Fruit fly (Drosophila melanogaster) whole organism, prepupa: Measurements from ENCODE around the gene arx.
A peak's percentile ranks its signal among the peaks of the same experiment; 100 is the strongest.

Source experiments
- Blimp-1 ChIP-seq: fragments of 200-800 bp; sonication (Bioruptor generic); optimal IDR thresholded peaks from 3 replicates; lab custom pipeline; 2017; ENCODE audit warnings: missing biosample characterization, missing genetic modification characterization, mild to moderate bottlenecking, moderate library complexity, missing genetic modification reagents
- CG10631 ChIP-seq: fragments of 200-800 bp; sonication (Bioruptor generic); optimal IDR thresholded peaks from 2 replicates; lab custom pipeline; 2016; ENCODE audit warnings: missing biosample characterization, missing genetic modification characterization
- CG10669 ChIP-seq: fragments of 200-800 bp; sonication (Bioruptor generic); optimal IDR thresholded peaks from 3 replicates; lab custom pipeline; 2018; ENCODE audit warnings: missing biosample characterization, mild to moderate bottlenecking, missing genetic modification characterization, moderate library complexity
- CG11762 ChIP-seq: fragments of 200-800 bp; sonication (Bioruptor generic); optimal IDR thresholded peaks from 3 replicates; lab custom pipeline; 2016; ENCODE audit warnings: missing biosample characterization, missing genetic modification characterization; ENCODE audit not compliant: insufficient read depth
- CG15336 ChIP-seq: fragments of 200-800 bp; sonication (Bioruptor generic); IDR thresholded peaks from 2 replicates; pipeline ENCODE4 v1.3.6; 2022; ENCODE audit warnings: missing biosample characterization, missing genetic modification characterization
- CG1621 ChIP-seq: fragments of 200-800 bp; sonication (Bioruptor generic); optimal IDR thresholded peaks from 3 replicates; lab custom pipeline; 2018; ENCODE audit warnings: missing biosample characterization, mild to moderate bottlenecking, missing genetic modification characterization
- CG16779 ChIP-seq: fragments of 200-800 bp; sonication (Bioruptor generic); optimal IDR thresholded peaks from 3 replicates; lab custom pipeline; 2017; ENCODE audit warnings: missing biosample characterization, mild to moderate bottlenecking, missing genetic modification characterization
- CG31627 ChIP-seq: fragments of 200-800 bp; sonication (Bioruptor generic); optimal IDR thresholded peaks from 3 replicates; lab custom pipeline; 2016; ENCODE audit warnings: missing biosample characterization, missing genetic modification characterization
- CG34406 ChIP-seq: fragments of 200-800 bp; sonication (Bioruptor generic); optimal IDR thresholded peaks from 3 replicates; lab custom pipeline; 2016; ENCODE audit warnings: missing biosample characterization, missing genetic modification characterization
- CG3919 ChIP-seq: fragments of 200-800 bp; sonication (Bioruptor generic); optimal IDR thresholded peaks from 3 replicates; lab custom pipeline; 2016; ENCODE audit warnings: missing biosample characterization, missing genetic modification characterization
- CG6163 ChIP-seq: fragments of 200-800 bp; sonication (Bioruptor generic); IDR thresholded peaks from 3 replicates; pipeline ENCODE4 v1.3.6; 2022; ENCODE audit warnings: missing biosample characterization, missing genetic modification characterization
- CG6276 ChIP-seq: fragments of 200-800 bp; sonication (Bioruptor generic); optimal IDR thresholded peaks from 2 replicates; lab custom pipeline; 2017; ENCODE audit warnings: missing biosample characterization, mild to moderate bottlenecking, missing genetic modification characterization
- CG6808 ChIP-seq: fragments of 200-800 bp; sonication (Bioruptor generic); optimal IDR thresholded peaks from 3 replicates; lab custom pipeline; 2017; ENCODE audit warnings: missing biosample characterization, missing genetic modification characterization, mild to moderate bottlenecking, moderate library complexity, missing genetic modification reagents
- CG7368 ChIP-seq: fragments of 200-800 bp; sonication (Bioruptor generic); optimal IDR thresholded peaks from 3 replicates; lab custom pipeline; 2016; ENCODE audit warnings: missing biosample characterization, missing genetic modification characterization
- CG8119 ChIP-seq: fragments of 200-800 bp; sonication (Bioruptor generic); IDR thresholded peaks from 3 replicates; pipeline ENCODE4 v1.3.6; 2022; ENCODE audit warnings: missing biosample characterization, missing genetic modification characterization
- CG8319 ChIP-seq: fragments of 200-800 bp; sonication (Bioruptor generic); optimal IDR thresholded peaks from 3 replicates; lab custom pipeline; 2016; ENCODE audit warnings: missing biosample characterization, missing genetic modification characterization
- CG9139 ChIP-seq: fragments of 200-800 bp; sonication (Bioruptor generic); optimal IDR thresholded peaks from 3 replicates; lab custom pipeline; 2017; ENCODE audit warnings: missing biosample characterization, mild to moderate bottlenecking, missing genetic modification characterization
- Eip75B ChIP-seq: fragments of 200-800 bp; sonication (Bioruptor generic); optimal IDR thresholded peaks from 3 replicates; lab custom pipeline; 2016; ENCODE audit warnings: missing biosample characterization, missing genetic modification characterization
- Eip78C ChIP-seq: fragments of 200-800 bp; sonication (Bioruptor generic); peaks from one replicate; lab custom pipeline; 2016; ENCODE audit warnings: missing biosample characterization, missing genetic modification characterization
- Eip93F ChIP-seq: fragments of 200-800 bp; sonication (Bioruptor generic); optimal IDR thresholded peaks from 2 replicates; lab custom pipeline; 2016; ENCODE audit warnings: missing biosample characterization, mild to moderate bottlenecking, missing genetic modification characterization
- Ets96B ChIP-seq: fragments of 200-800 bp; optimal IDR thresholded peaks from 2 replicates; lab custom pipeline; 2019; ENCODE audit warnings: missing biosample characterization, mild to moderate bottlenecking, missing genetic modification characterization, moderate library complexity
- Gug ChIP-seq: fragments of 200-800 bp; sonication (Bioruptor generic); IDR thresholded peaks from 2 replicates; pipeline ENCODE4 v1.3.6; 2022; ENCODE audit warnings: missing biosample characterization, missing genetic modification characterization
- Hr38 ChIP-seq: sonication (Bioruptor generic); optimal IDR thresholded peaks from 2 replicates; lab custom pipeline; 2016; ENCODE audit warnings: missing biosample characterization, missing genetic modification characterization
- Lpt ChIP-seq: fragments of 200-800 bp; sonication (Bioruptor generic); optimal IDR thresholded peaks from 3 replicates; lab custom pipeline; 2016; ENCODE audit warnings: missing biosample characterization, missing genetic modification characterization
- Met ChIP-seq: fragments of 200-800 bp; sonication (Bioruptor generic); optimal IDR thresholded peaks from 3 replicates; lab custom pipeline; 2016; ENCODE audit warnings: missing biosample characterization, missing genetic modification characterization
- OdsH ChIP-seq: fragments of 200-800 bp; sonication (Bioruptor generic); optimal IDR thresholded peaks from 3 replicates; lab custom pipeline; 2016; ENCODE audit warnings: missing biosample characterization, missing genetic modification characterization
- Smox ChIP-seq: fragments of 200-800 bp; sonication (Bioruptor generic); optimal IDR thresholded peaks from 3 replicates; lab custom pipeline; 2016; ENCODE audit warnings: missing biosample characterization, missing genetic modification characterization
- Sox14 ChIP-seq: fragments of 200-800 bp; sonication (Bioruptor generic); optimal IDR thresholded peaks from 3 replicates; lab custom pipeline; 2016; ENCODE audit warnings: missing biosample characterization, missing genetic modification characterization
- Sox15 ChIP-seq: fragments of 200-800 bp; sonication (Bioruptor generic); optimal IDR thresholded peaks from 3 replicates; lab custom pipeline; 2016; ENCODE audit warnings: missing biosample characterization, missing genetic modification characterization
- achi ChIP-seq: fragments of 200-800 bp; sonication (Bioruptor generic); optimal IDR thresholded peaks from 3 replicates; lab custom pipeline; 2016; ENCODE audit warnings: missing biosample characterization, missing genetic modification characterization
- cyc ChIP-seq: fragments of 200-800 bp; sonication (Bioruptor generic); optimal IDR thresholded peaks from 3 replicates; lab custom pipeline; 2016; ENCODE audit warnings: missing biosample characterization, missing genetic modification characterization
- dsx ChIP-seq: fragments of 200-800 bp; optimal IDR thresholded peaks from 3 replicates; lab custom pipeline; 2019; ENCODE audit warnings: missing biosample characterization, mild to moderate bottlenecking, missing genetic modification characterization, moderate library complexity; ENCODE audit not compliant: poor library complexity, severe bottlenecking
- esn ChIP-seq: fragments of 200-800 bp; sonication (Bioruptor generic); optimal IDR thresholded peaks from 2 replicates; lab custom pipeline; 2016; ENCODE audit warnings: missing biosample characterization, mild to moderate bottlenecking, missing genetic modification characterization, moderate library complexity
- fd59A ChIP-seq: fragments of 200-800 bp; sonication (Bioruptor generic); optimal IDR thresholded peaks from 2 replicates; lab custom pipeline; 2017; ENCODE audit warnings: missing biosample characterization, mild to moderate bottlenecking, missing genetic modification characterization, missing genetic modification reagents
- fd85E ChIP-seq: fragments of 200-800 bp; sonication (Bioruptor generic); optimal IDR thresholded peaks from 3 replicates; lab custom pipeline; 2016; ENCODE audit warnings: missing biosample characterization, missing genetic modification characterization
- fkh ChIP-seq: fragments of 200-800 bp; sonication (Bioruptor generic); optimal IDR thresholded peaks from 3 replicates; lab custom pipeline; 2017; ENCODE audit warnings: missing biosample characterization, mild to moderate bottlenecking, missing genetic modification characterization, moderate library complexity
- lz ChIP-seq: fragments of 200-800 bp; sonication (Bioruptor generic); optimal IDR thresholded peaks from 3 replicates; lab custom pipeline; 2016; ENCODE audit warnings: missing biosample characterization, missing genetic modification characterization
- net ChIP-seq: fragments of 200-800 bp; sonication (Bioruptor generic); optimal IDR thresholded peaks from 3 replicates; lab custom pipeline; 2016; ENCODE audit warnings: missing biosample characterization, missing genetic modification characterization
- salr ChIP-seq, 2 experiments: fragments of 200-800 bp; sonication (Bioruptor generic); optimal IDR thresholded peaks; 3 replicates each; lab custom pipeline; 2016 to 2018; ENCODE audit warnings: missing biosample characterization in 2 of 2, missing genetic modification characterization in 2 of 2, mild to moderate bottlenecking in 1 of 2
- spab ChIP-seq: fragments of 200-800 bp; sonication (Bioruptor generic); optimal IDR thresholded peaks from 2 replicates; lab custom pipeline; 2017; ENCODE audit warnings: missing biosample characterization, mild to moderate bottlenecking, missing genetic modification characterization, missing genetic modification reagents
- ss ChIP-seq, 2 experiments: fragments of 200-800 bp; sonication (Bioruptor generic); optimal IDR thresholded peaks; 2 replicates in 1 of 2; 3 replicates in 1 of 2; lab custom pipeline; 2017 to 2018; ENCODE audit warnings: mild to moderate bottlenecking in 2 of 2, missing biosample characterization in 2 of 2, missing genetic modification characterization in 2 of 2, moderate library complexity in 1 of 2
- svp ChIP-seq: fragments of 200-800 bp; sonication (Bioruptor generic); peaks from one replicate; lab custom pipeline; 2016; ENCODE audit warnings: missing biosample characterization, missing genetic modification characterization
- topi ChIP-seq: fragments of 200-800 bp; sonication (Bioruptor generic); optimal IDR thresholded peaks from 3 replicates; lab custom pipeline; 2016; ENCODE audit warnings: missing biosample characterization, missing genetic modification characterization
- vri ChIP-seq: fragments of 200-800 bp; sonication (Bioruptor generic); optimal IDR thresholded peaks from 3 replicates; lab custom pipeline; 2016; ENCODE audit warnings: missing biosample characterization, mild to moderate bottlenecking, missing genetic modification characterization

arx gene

dm6 chr3L:18891986-18892385, 9.4 kb downstream of the arx start, which contains the start of gene NijB:
Gene NijB (plus strand): TSS chr3L:18892383.
- TF ChIP-seq Smox (GFP tag; lab: Kevin White, UChicago) (no peak), salr (GFP tag; optimal IDR thresholded peaks at IDR 0.05; lab: Kevin White, UChicago) (no peak), OdsH (peak; percentile 7), CG8319 (GFP tag; lab: Kevin White, UChicago) (no peak), esn (no peak), fd59A (GFP tag; lab: Kevin White, UChicago) (no peak), Eip75B (GFP tag; lab: Kevin White, UChicago) (peak; percentile 88), vri (GFP tag; lab: Kevin White, UChicago) (peak; percentile 56), cyc (no peak), spab (GFP tag; lab: Kevin White, UChicago) (no peak), CG9139 (GFP tag; lab: Kevin White, UChicago) (no peak), CG6276 (no peak), svp (peak; percentile 69), fd85E (no peak), ss (GFP tag; optimal IDR thresholded peaks at IDR 0.05; lab: Kevin White, UChicago) (peak in 1 of 2 experiments; percentile 0), achi (GFP tag; lab: Kevin White, UChicago) (no peak), CG34406 (GFP tag; lab: Kevin White, UChicago) (no peak), CG8119 (GFP tag; lab: Robert Waterston, UW) (no peak), lz (GFP tag; lab: Kevin White, UChicago) (no peak), CG6808 (GFP tag; lab: Kevin White, UChicago) (no peak), Blimp-1 (GFP tag; lab: Kevin White, UChicago) (no peak), topi (GFP tag; lab: Kevin White, UChicago) (no peak), dsx (GFP tag; lab: Kevin White, UChicago) (no peak)

dm6 chr3L:18890283-18891175, 10.8 kb downstream of the arx start, which contains the start of gene CG3961:
Gene CG3961 (minus strand): TSS chr3L:18890483.
- TF ChIP-seq Sox15 (GFP tag; lab: Kevin White, UChicago) (peak; percentile 98), CG10669 (peak; percentile 98), CG6808 (GFP tag; lab: Kevin White, UChicago) (peak; percentile 99), Eip78C (GFP tag; lab: Kevin White, UChicago) (peak; percentile 100), spab (GFP tag; lab: Kevin White, UChicago) (peak; percentile 99), dsx (GFP tag; lab: Kevin White, UChicago) (peak; percentile 98), CG34406 (GFP tag; lab: Kevin White, UChicago) (peak; percentile 99), Eip93F (GFP tag; lab: Kevin White, UChicago) (peak; percentile 89), CG11762 (GFP tag; lab: Kevin White, UChicago) (peak; percentile 98), CG6163 (GFP tag; lab: Robert Waterston, UW) (peak; percentile 89), Sox14 (GFP tag; lab: Kevin White, UChicago) (peak; percentile 97), Gug (peak; percentile 94), Lpt (GFP tag; lab: Kevin White, UChicago) (peak; percentile 98), CG31627 (GFP tag; lab: Kevin White, UChicago) (peak; percentile 96), esn (peak; percentile 99), vri (GFP tag; lab: Kevin White, UChicago) (peak; percentile 89), CG8319 (GFP tag; lab: Kevin White, UChicago) (peak; percentile 96), Hr38 (GFP tag; lab: Kevin White, UChicago) (no peak), svp (peak; percentile 98), Smox (GFP tag; lab: Kevin White, UChicago) (peak; percentile 98), fkh (GFP tag; lab: Kevin White, UChicago) (peak; percentile 85), CG8119 (GFP tag; lab: Robert Waterston, UW) (peak; percentile 99), Ets96B (tag; lab: Kevin White, UChicago) (peak; percentile 99), OdsH (peak; percentile 99), CG9139 (GFP tag; lab: Kevin White, UChicago) (peak; percentile 98), net (GFP tag; lab: Kevin White, UChicago) (peak; percentile 99), CG7368 (GFP tag; lab: Kevin White, UChicago) (peak; percentile 97), CG15336 (GFP tag; lab: Robert Waterston, UW) (peak; percentile 98), CG1621 (tag; lab: Kevin White, UChicago) (peak; percentile 94), fd59A (GFP tag; lab: Kevin White, UChicago) (peak; percentile 99), CG3919 (GFP tag; lab: Kevin White, UChicago) (peak; percentile 99), achi (GFP tag; lab: Kevin White, UChicago) (peak; percentile 98), CG16779 (tag; lab: Kevin White, UChicago) (peak; percentile 98), CG10631 (GFP tag; lab: Kevin White, UChicago) (peak; percentile 99), salr (GFP tag; optimal IDR thresholded peaks at IDR 0.05; lab: Kevin White, UChicago) (peak; percentile 85 to 100), Met (GFP tag; lab: Kevin White, UChicago) (peak; percentile 98), topi (GFP tag; lab: Kevin White, UChicago) (peak; percentile 98)
